Worm (Caenorhabditis elegans) whole organism, L1 larva: ENCODE measurements around the gene C32D5.7.

ENCODE experiments used
- C04F5.9 ChIP-seq: sonication (generic microtip); optimal IDR thresholded peaks from 2 replicates; lab custom pipeline; 2016; ENCODE audit warnings: missing genetic modification characterization, missing compliant biosample characterization
- C16A3.4 ChIP-seq: fragments of 150-350 bp; optimal IDR thresholded peaks from 2 replicates; lab custom pipeline; 2014; ENCODE audit warnings: missing biosample characterization, missing genetic modification characterization
- Y116A8C.19 ChIP-seq: sonication (generic microtip); optimal IDR thresholded peaks from 2 replicates; lab custom pipeline; 2016; ENCODE audit warnings: missing compliant biosample characterization, missing genetic modification characterization, borderline replicate concordance
- aha-1 ChIP-seq: fragments of 150-350 bp; optimal IDR thresholded peaks from 2 replicates; lab custom pipeline; 2014; ENCODE audit warnings: missing biosample characterization, missing genetic modification characterization
- alr-1 ChIP-seq: fragments of 200-800 bp; sonication (Bioruptor generic); optimal IDR thresholded peaks from 2 replicates; lab custom pipeline; 2018; ENCODE audit warnings: borderline replicate concordance, mild to moderate bottlenecking, missing genetic modification characterization, missing compliant biosample characterization
- ama-1 ChIP-seq: fragments of 150-350 bp; optimal IDR thresholded peaks from 2 replicates; lab custom pipeline; 2014
- ceh-63 ChIP-seq: fragments of 200-800 bp; sonication (Bioruptor generic); optimal IDR thresholded peaks from 2 replicates; lab custom pipeline; 2018; ENCODE audit warnings: mild to moderate bottlenecking, missing genetic modification characterization, missing compliant biosample characterization
- ceh-82 ChIP-seq, 3 experiments: fragments of 150-350 bp in 1 of 3; sonication (generic microtip) in 2 of 3; optimal IDR thresholded peaks; 2 replicates each; lab custom pipeline; 2014 to 2017; ENCODE audit warnings: missing biosample characterization in 3 of 3, missing genetic modification characterization in 3 of 3
- ceh-88 ChIP-seq: fragments of 200-800 bp; sonication (Bioruptor generic); IDR thresholded peaks from 2 replicates; pipeline ENCODE4 v1.3.6; 2022; ENCODE audit warnings: missing genetic modification characterization, missing compliant biosample characterization
- ceh-90 ChIP-seq: sonication (generic microtip); optimal IDR thresholded peaks from 2 replicates; lab custom pipeline; 2016; ENCODE audit warnings: missing genetic modification characterization, missing compliant biosample characterization
- ces-1 ChIP-seq: fragments of 150-350 bp; optimal IDR thresholded peaks from 2 replicates; lab custom pipeline; 2014; ENCODE audit warnings: missing biosample characterization, missing genetic modification reagents, missing genetic modification characterization
- dpl-1 ChIP-seq, 3 experiments: fragments of 150-350 bp in 2 of 3; sonication (generic microtip) in 1 of 3; optimal IDR thresholded peaks; 2 replicates each; lab custom pipeline; 2014 to 2017; ENCODE audit warnings: missing biosample characterization in 3 of 3, missing genetic modification characterization in 3 of 3, missing genetic modification reagents in 3 of 3
- efl-1 ChIP-seq, 4 experiments: fragments of 150-350 bp; optimal IDR thresholded peaks in 3 of 4; peaks in 1 of 4; 1 replicate in 1 of 4; 2 replicates in 3 of 4; lab custom pipeline; 2014; ENCODE audit warnings: missing biosample characterization in 2 of 4, missing genetic modification characterization in 2 of 4, missing genetic modification reagents in 2 of 4
- efl-3 ChIP-seq: fragments of 200-800 bp; sonication (Bioruptor generic); optimal IDR thresholded peaks from 2 replicates; lab custom pipeline; 2018; ENCODE audit warnings: mild to moderate bottlenecking, missing genetic modification characterization, missing compliant biosample characterization
- egl-27 ChIP-seq, 2 experiments: fragments of 150-350 bp in 1 of 2; sonication (generic microtip); optimal IDR thresholded peaks; 3 replicates each; lab custom pipeline; 2017 to 2018; ENCODE audit warnings: missing biosample characterization in 2 of 2, missing genetic modification characterization in 2 of 2, missing genetic modification reagents in 2 of 2
- elt-3 ChIP-seq, 6 experiments: fragments of 150-350 bp in 1 of 6; sonication (generic microtip); optimal IDR thresholded peaks; 2 replicates each; lab custom pipeline; 2017 to 2018; ENCODE audit warnings: missing biosample characterization in 6 of 6, missing genetic modification characterization in 6 of 6, inconsistent platforms in 1 of 6
- ets-5 ChIP-seq: fragments of 200-800 bp; sonication (Bioruptor generic); IDR thresholded peaks from 2 replicates; pipeline ENCODE4 v1.3.6; 2022; ENCODE audit warnings: missing genetic modification characterization, missing compliant biosample characterization
- fkh-10 ChIP-seq: sonication (generic microtip); optimal IDR thresholded peaks from 2 replicates; lab custom pipeline; 2017; ENCODE audit warnings: missing biosample characterization, missing genetic modification reagents, missing genetic modification characterization
- fkh-4 ChIP-seq: sonication (generic microtip); optimal IDR thresholded peaks from 2 replicates; lab custom pipeline; 2016; ENCODE audit warnings: missing compliant biosample characterization, missing genetic modification characterization, borderline replicate concordance
- fkh-8 ChIP-seq: sonication (generic microtip); optimal IDR thresholded peaks from 2 replicates; lab custom pipeline; 2016; ENCODE audit warnings: mild to moderate bottlenecking, missing genetic modification characterization, missing compliant biosample characterization
- fos-1 ChIP-seq: fragments of 150-350 bp; optimal IDR thresholded peaks from 2 replicates; lab custom pipeline; 2014; ENCODE audit warnings: missing biosample characterization, missing genetic modification characterization
- hlh-17 ChIP-seq: fragments of 200-800 bp; sonication (Bioruptor generic); optimal IDR thresholded peaks from 2 replicates; lab custom pipeline; 2018; ENCODE audit warnings: missing genetic modification characterization, mild to moderate bottlenecking, missing compliant biosample characterization, moderate library complexity, borderline replicate concordance
- hpl-2 ChIP-seq: fragments of 150-350 bp; optimal IDR thresholded peaks from 2 replicates; lab custom pipeline; 2014; ENCODE audit warnings: missing biosample characterization, missing genetic modification reagents, missing genetic modification characterization
- isw-1 ChIP-seq: fragments of 200-800 bp; sonication (Bioruptor generic); IDR thresholded peaks from 2 replicates; pipeline ENCODE4 v1.3.6; 2022; ENCODE audit warnings: missing genetic modification characterization, missing compliant biosample characterization
- jun-1 ChIP-seq: fragments of 150-350 bp; optimal IDR thresholded peaks from 2 replicates; lab custom pipeline; 2014; ENCODE audit warnings: missing biosample characterization, missing genetic modification reagents, missing genetic modification characterization
- lin-15B ChIP-seq: fragments of 150-350 bp; sonication (generic microtip); optimal IDR thresholded peaks from 3 replicates; lab custom pipeline; 2014; ENCODE audit warnings: missing biosample characterization, missing genetic modification characterization
- lin-35 ChIP-seq, 2 experiments: fragments of 150-350 bp; optimal IDR thresholded peaks; 2 replicates each; lab custom pipeline; 2014; ENCODE audit warnings: missing biosample characterization in 2 of 2, missing genetic modification characterization in 2 of 2, missing genetic modification reagents in 2 of 2
- lin-39 ChIP-seq: fragments of 150-350 bp; optimal IDR thresholded peaks from 2 replicates; lab custom pipeline; 2014; ENCODE audit warnings: missing biosample characterization, missing genetic modification reagents, missing genetic modification characterization
- mef-2 ChIP-seq: fragments of 150-350 bp; optimal IDR thresholded peaks from 2 replicates; lab custom pipeline; 2014; ENCODE audit warnings: missing biosample characterization, missing genetic modification characterization
- nhr-11 ChIP-seq: fragments of 150-350 bp; optimal IDR thresholded peaks from 2 replicates; lab custom pipeline; 2014; ENCODE audit warnings: missing biosample characterization, missing genetic modification characterization
- nhr-12 ChIP-seq: sonication (generic microtip); optimal IDR thresholded peaks from 2 replicates; lab custom pipeline; 2017; ENCODE audit warnings: missing biosample characterization, missing genetic modification characterization
- nhr-20 ChIP-seq: sonication (generic microtip); optimal IDR thresholded peaks from 2 replicates; lab custom pipeline; 2016; ENCODE audit warnings: mild to moderate bottlenecking, missing genetic modification characterization, missing compliant biosample characterization
- nhr-237 ChIP-seq: fragments of 150-350 bp; optimal IDR thresholded peaks from 2 replicates; lab custom pipeline; 2014; ENCODE audit warnings: missing biosample characterization, missing genetic modification characterization
- nhr-47 ChIP-seq: sonication (generic microtip); optimal IDR thresholded peaks from 2 replicates; lab custom pipeline; 2016; ENCODE audit warnings: mild to moderate bottlenecking, missing genetic modification characterization, moderate library complexity, missing compliant biosample characterization
- nhr-76 ChIP-seq: sonication (generic microtip); optimal IDR thresholded peaks from 2 replicates; lab custom pipeline; 2017; ENCODE audit warnings: missing biosample characterization, missing genetic modification characterization
- nhr-85 ChIP-seq: sonication (generic microtip); peaks from one replicate; lab custom pipeline; 2016; ENCODE audit warnings: missing genetic modification characterization, inconsistent platforms, missing compliant biosample characterization
- pax-3 ChIP-seq: fragments of 200-800 bp; sonication (Bioruptor generic); optimal IDR thresholded peaks from 2 replicates; lab custom pipeline; 2018; ENCODE audit warnings: mild to moderate bottlenecking, missing genetic modification characterization, moderate library complexity, missing compliant biosample characterization
- pqm-1 ChIP-seq: sonication (generic microtip); optimal IDR thresholded peaks from 3 replicates; lab custom pipeline; 2017; ENCODE audit warnings: missing biosample characterization, missing genetic modification characterization
- rnt-1 ChIP-seq: sonication (generic microtip); optimal IDR thresholded peaks from 2 replicates; lab custom pipeline; 2016; ENCODE audit warnings: mild to moderate bottlenecking, missing genetic modification characterization, moderate library complexity, missing compliant biosample characterization
- skn-1 ChIP-seq: fragments of 150-350 bp; optimal IDR thresholded peaks from 2 replicates; lab custom pipeline; 2014; ENCODE audit warnings: missing biosample characterization, missing genetic modification characterization
- snpc-4 ChIP-seq: fragments of 150-350 bp; optimal IDR thresholded peaks from 2 replicates; lab custom pipeline; 2014; ENCODE audit warnings: missing biosample characterization, missing genetic modification characterization
- snu-23 ChIP-seq: sonication (generic microtip); optimal IDR thresholded peaks from 2 replicates; lab custom pipeline; 2016; ENCODE audit warnings: missing genetic modification characterization, missing compliant biosample characterization
- sox-4 ChIP-seq: sonication (generic microtip); optimal IDR thresholded peaks from 2 replicates; lab custom pipeline; 2016; ENCODE audit warnings: missing genetic modification characterization, missing compliant biosample characterization
- sptf-1 ChIP-seq: fragments of 150-350 bp; optimal IDR thresholded peaks from 2 replicates; lab custom pipeline; 2014; ENCODE audit warnings: missing biosample characterization, missing genetic modification characterization
- sup-37 ChIP-seq: fragments of 200-800 bp; sonication (Bioruptor generic); optimal IDR thresholded peaks from 2 replicates; lab custom pipeline; 2018; ENCODE audit warnings: mild to moderate bottlenecking, missing genetic modification characterization, missing compliant biosample characterization
- tlp-1 ChIP-seq: fragments of 150-350 bp; optimal IDR thresholded peaks from 2 replicates; lab custom pipeline; 2014; ENCODE audit warnings: missing biosample characterization, missing genetic modification characterization
- unc-30 ChIP-seq: sonication (generic microtip); optimal IDR thresholded peaks from 2 replicates; lab custom pipeline; 2017; ENCODE audit warnings: missing biosample characterization, missing genetic modification characterization
- unc-86 ChIP-seq: sonication (generic microtip); optimal IDR thresholded peaks from 2 replicates; lab custom pipeline; 2016; ENCODE audit warnings: missing genetic modification characterization, missing compliant biosample characterization
- xbp-1 ChIP-seq: sonication (generic microtip); optimal IDR thresholded peaks from 2 replicates; lab custom pipeline; 2016; ENCODE audit warnings: missing genetic modification characterization, missing compliant biosample characterization
- zag-1 ChIP-seq: fragments of 150-350 bp; optimal IDR thresholded peaks from 2 replicates; lab custom pipeline; 2014; ENCODE audit warnings: missing biosample characterization, missing genetic modification characterization
- ztf-11 ChIP-seq, 2 experiments: sonication (generic microtip); optimal IDR thresholded peaks; 2 replicates each; lab custom pipeline; 2016 to 2017; ENCODE audit warnings: missing genetic modification characterization in 2 of 2, missing biosample characterization in 1 of 2, missing compliant biosample characterization in 1 of 2
- ztf-4 ChIP-seq: fragments of 150-350 bp; optimal IDR thresholded peaks from 2 replicates; lab custom pipeline; 2014; ENCODE audit warnings: missing biosample characterization, missing genetic modification characterization

The C32D5.7 gene

DNA sequence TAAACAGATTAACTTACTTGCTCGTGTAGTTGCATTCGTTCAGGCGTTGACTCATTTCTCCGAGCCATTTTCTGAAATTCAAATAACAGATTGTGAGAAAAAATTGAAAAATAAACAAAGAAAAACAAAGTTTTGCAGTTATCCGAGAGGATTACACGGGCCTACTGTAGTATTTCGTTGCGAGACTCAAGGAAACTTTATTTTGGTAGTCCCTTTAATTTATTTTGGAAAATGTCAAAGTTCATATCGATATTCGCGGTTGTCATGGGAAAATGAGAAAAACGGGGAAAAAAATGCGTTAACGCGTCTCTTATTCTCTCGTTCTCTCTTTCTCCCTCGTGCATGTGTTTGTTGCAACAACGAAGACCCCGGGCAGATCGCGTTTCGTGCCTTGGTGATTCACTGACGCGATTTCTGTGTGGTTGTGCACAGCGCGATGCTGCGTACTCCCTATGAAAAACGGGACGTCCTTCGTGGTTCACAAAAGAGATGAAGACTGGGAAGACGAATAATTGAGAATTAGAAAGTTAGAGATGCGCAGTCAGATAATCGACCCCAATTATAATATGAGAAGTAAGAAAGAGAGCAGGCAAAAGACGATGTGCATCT lies 8.5 kb downstream of the C32D5.7 start, which contains the start of gene set-4:
TSS of gene set-4 (minus strand) at position 120 of the 609 bp plus-strand sequence.
- TF ChIP-seq C16A3.4 (tag; lab: Kevin White, UChicago) (peak; percentile 95), rnt-1 (tag; lab: Kevin White, UChicago) (peak; percentile 96), nhr-20 (tag; lab: Kevin White, UChicago) (peak; percentile 97), hlh-17 (GFP tag; lab: Kevin White, UChicago) (no peak), ceh-63 (GFP tag; lab: Kevin White, UChicago) (no peak), alr-1 (tag; lab: Kevin White, UChicago) (no peak), unc-86 (peak; percentile 96), Y116A8C.19 (tag; lab: Kevin White, UChicago) (no peak), efl-3 (GFP tag; lab: Kevin White, UChicago) (no peak), ceh-82 (tag; optimal IDR thresholded peaks at IDR 0.05; lab: Kevin White, UChicago) (peak; percentile 85 to 96 (median 92)), ama-1 (lab: Kevin White, UChicago) (peak; percentile 32), tlp-1 (tag; lab: Kevin White, UChicago) (no peak), hpl-2 (GFP tag; lab: Kevin White, UChicago) (peak; percentile 87), mef-2 (tag; lab: Kevin White, UChicago) (peak; percentile 71), fkh-8 (tag; lab: Kevin White, UChicago) (peak; percentile 93), nhr-12 (tag; lab: Kevin White, UChicago) (no peak), nhr-76 (tag; lab: Kevin White, UChicago) (no peak), pax-3 (tag; lab: Kevin White, UChicago) (peak; percentile 80), sup-37 (GFP tag; lab: Kevin White, UChicago) (peak; percentile 71), C04F5.9 (peak; percentile 82), ceh-90 (tag; lab: Kevin White, UChicago) (no peak), ztf-11 (tag; optimal IDR thresholded peaks at IDR 0.05; lab: Kevin White, UChicago) (peak in 1 of 2 experiments; percentile 84), ets-5 (GFP tag; lab: Robert Waterston, UW) (no peak), fkh-10 (GFP tag; lab: Kevin White, UChicago) (peak; percentile 91), lin-39 (tag; lab: Kevin White, UChicago) (peak; percentile 74), fkh-4 (peak; percentile 33), dpl-1 (GFP tag; optimal IDR thresholded peaks at IDR 0.05; lab: Kevin White, UChicago) (peak; percentile 86 to 90 (median 89)), lin-15B (peak; percentile 76), jun-1 (tag; lab: Kevin White, UChicago) (peak; percentile 90), zag-1 (tag; lab: Kevin White, UChicago) (no peak), ztf-4 (tag; lab: Kevin White, UChicago) (peak; percentile 87), egl-27 (tag; optimal IDR thresholded peaks at IDR 0.05; lab: Kevin White, UChicago) (peak; percentile 46 to 64), nhr-11 (peak; percentile 71), sox-4 (peak; percentile 83), fos-1 (tag; lab: Kevin White, UChicago) (peak; percentile 95), snu-23 (GFP tag; lab: Kevin White, UChicago) (peak; percentile 97), lin-35 (GFP tag; optimal IDR thresholded peaks at IDR 0.05; lab: Kevin White, UChicago) (peak; percentile 91 to 94), nhr-47 (tag; lab: Kevin White, UChicago) (peak; percentile 96), xbp-1 (tag; lab: Kevin White, UChicago) (peak; percentile 95), efl-1 (optimal IDR thresholded peaks at IDR 0.05; lab: Kevin White, UChicago) (peak; percentile 91 to 92), efl-1 (GFP tag; optimal IDR thresholded peaks at IDR 0.05 in 1 of 2; lab: Kevin White, UChicago) (peak; percentile 84 to 98), snpc-4 (peak; percentile 88), isw-1 (GFP tag; lab: Robert Waterston, UW) (peak; percentile 89), aha-1 (tag; lab: Kevin White, UChicago) (peak; percentile 81), nhr-237 (tag; lab: Kevin White, UChicago) (peak; percentile 60), elt-3 (tag; optimal IDR thresholded peaks at IDR 0.05; lab: Kevin White, UChicago) (peak in 2 of 6 experiments; percentile 69 to 70), pqm-1 (tag; lab: Kevin White, UChicago) (no peak), skn-1 (tag; lab: Kevin White, UChicago) (peak; percentile 85), ces-1 (no peak), sptf-1 (no peak), nhr-85 (tag; lab: Kevin White, UChicago) (peak; percentile 97), unc-30 (tag; lab: Kevin White, UChicago) (no peak), ceh-88 (GFP tag; lab: Robert Waterston, UW) (peak; percentile 70)
